Fruit fly (Drosophila melanogaster): Measurements from ENCODE around the gene CG11666.

CG11666 gene

dm6 chrX:21031819-21032261, 47.4 kb downstream of the CG11666 start, which contains the start of gene CG1529 (continued):
- TF ChIP-seq Optix (GFP tag; IDR thresholded peaks at IDR 0.05) = no peak
- no peak for TF ChIP-seq HHEX (GFP tag; optimal IDR thresholded peaks at IDR 0.05)
- TF ChIP-seq inv (GFP tag; IDR thresholded peaks at IDR 0.05; ENCODE audit: partially characterized antibody) = peak; percentile 53
- TF ChIP-seq gcm2 (GFP tag; optimal IDR thresholded peaks at IDR 0.05) = no peak
- peak; percentile 13 for TF ChIP-seq trem (tag; optimal IDR thresholded peaks at IDR 0.05)
- no peak for TF ChIP-seq CG4820 (GFP tag; optimal IDR thresholded peaks at IDR 0.05)
- TF ChIP-seq CG12769 (tag; optimal IDR thresholded peaks at IDR 0.05) = no peak
- TF ChIP-seq fd96Cb (tag; optimal IDR thresholded peaks at IDR 0.05) = no peak
- TF ChIP-seq Dll (GFP tag; IDR thresholded peaks at IDR 0.05; ENCODE audit: partially characterized antibody) = 0 out of 4 replicates have a peak, but pooled peaks have one; percentile 56
- TF ChIP-seq CkIIα-i1 (GFP tag; IDR thresholded peaks at IDR 0.05) = no peak
- no peak for TF ChIP-seq Doc2 (GFP tag; IDR thresholded peaks at IDR 0.05)
- no peak for TF ChIP-seq danr (GFP tag; IDR thresholded peaks at IDR 0.05)
- TF ChIP-seq Dip2 (GFP tag; IDR thresholded peaks at IDR 0.05) = no peak
- TF ChIP-seq CG7963 (GFP tag; IDR thresholded peaks at IDR 0.05; ENCODE audit: partially characterized antibody) = no peak
- peak; percentile 45 for TF ChIP-seq CG2116 (GFP tag; optimal IDR thresholded peaks at IDR 0.05)
- TF ChIP-seq Hand (GFP tag; optimal IDR thresholded peaks at IDR 0.05) = no peak
- no peak for TF ChIP-seq CG30020 (tag; optimal IDR thresholded peaks at IDR 0.05)
- no peak for TF ChIP-seq CG3847 (GFP tag; IDR thresholded peaks at IDR 0.05)
- no peak for TF ChIP-seq NC2α (GFP tag; optimal IDR thresholded peaks at IDR 0.05)
- TF ChIP-seq ash1 (GFP tag; optimal IDR thresholded peaks at IDR 0.05) = no peak
- TF ChIP-seq CG5180 (GFP tag; optimal IDR thresholded peaks at IDR 0.05) = no peak
- no peak for TF ChIP-seq dmrt99B (tag; optimal IDR thresholded peaks at IDR 0.05)
- no peak for TF ChIP-seq Taf1 (GFP tag; IDR thresholded peaks at IDR 0.05)
- TF ChIP-seq CG30403 (GFP tag; optimal IDR thresholded peaks at IDR 0.05) = no peak
- no peak for TF ChIP-seq CG12391 (tag; optimal IDR thresholded peaks at IDR 0.05)
- TF ChIP-seq dpn (GFP tag; optimal IDR thresholded peaks at IDR 0.05) = no peak
- 0 out of 3 replicates have a peak, but pooled peaks have one; percentile 46 for TF ChIP-seq Doc3 (GFP tag; IDR thresholded peaks at IDR 0.05; ENCODE audit: partially characterized antibody)
- TF ChIP-seq stwl (tag; optimal IDR thresholded peaks at IDR 0.05) = peak; percentile 67
- no peak for TF ChIP-seq Nf-YA (GFP tag; IDR thresholded peaks at IDR 0.05)
- no peak for TF ChIP-seq YL-1 (GFP tag; optimal IDR thresholded peaks at IDR 0.05)
- TF ChIP-seq pho (GFP tag; optimal IDR thresholded peaks at IDR 0.05) = no peak
- no peak for TF ChIP-seq Poxn (GFP tag; IDR thresholded peaks at IDR 0.05)
- TF ChIP-seq Ets65A (GFP tag) = no peak
- TF ChIP-seq CG11456 (GFP tag; IDR thresholded peaks at IDR 0.05) = no peak
- TF ChIP-seq vvl (GFP tag; IDR thresholded peaks at IDR 0.05) = no peak
- no peak for TF ChIP-seq sr (GFP tag; IDR thresholded peaks at IDR 0.05)
- peak; percentile 10 for TF ChIP-seq CG4617 (GFP tag; optimal IDR thresholded peaks at IDR 0.05; ENCODE audit: borderline replicate concordance)
- TF ChIP-seq CG11695 (GFP tag; IDR thresholded peaks at IDR 0.05) = no peak
- peak; percentile 16 for TF ChIP-seq Med (GFP tag)
- TF ChIP-seq CG42726 (GFP tag; IDR thresholded peaks at IDR 0.05; ENCODE audit: partially characterized antibody) = no peak
- no peak for TF ChIP-seq CG2889 (GFP tag; IDR thresholded peaks at IDR 0.05)
- TF ChIP-seq shn (GFP tag; optimal IDR thresholded peaks at IDR 0.05) = no peak
- no peak for TF ChIP-seq CoRest (tag; optimal IDR thresholded peaks at IDR 0.05)
- no peak for TF ChIP-seq unpg (GFP tag; optimal IDR thresholded peaks at IDR 0.05)
- TF ChIP-seq klu (GFP tag; IDR thresholded peaks at IDR 0.05) = no peak
- TF ChIP-seq PHDP (tag; optimal IDR thresholded peaks at IDR 0.05) = no peak
- TF ChIP-seq Hsf (GFP tag; optimal IDR thresholded peaks at IDR 0.05) = no peak
- TF ChIP-seq CG12219 (GFP tag; optimal IDR thresholded peaks at IDR 0.05) = no peak
- no peak for TF ChIP-seq Hr51 (GFP tag; optimal IDR thresholded peaks at IDR 0.05)
- TF ChIP-seq btn (GFP tag; optimal IDR thresholded peaks at IDR 0.05) = no peak
- no peak for TF ChIP-seq da (GFP tag; optimal IDR thresholded peaks at IDR 0.05)
